Fruit fly (Drosophila melanogaster): Measurements from ENCODE around the gene cv.

Gene cv

DNA sequence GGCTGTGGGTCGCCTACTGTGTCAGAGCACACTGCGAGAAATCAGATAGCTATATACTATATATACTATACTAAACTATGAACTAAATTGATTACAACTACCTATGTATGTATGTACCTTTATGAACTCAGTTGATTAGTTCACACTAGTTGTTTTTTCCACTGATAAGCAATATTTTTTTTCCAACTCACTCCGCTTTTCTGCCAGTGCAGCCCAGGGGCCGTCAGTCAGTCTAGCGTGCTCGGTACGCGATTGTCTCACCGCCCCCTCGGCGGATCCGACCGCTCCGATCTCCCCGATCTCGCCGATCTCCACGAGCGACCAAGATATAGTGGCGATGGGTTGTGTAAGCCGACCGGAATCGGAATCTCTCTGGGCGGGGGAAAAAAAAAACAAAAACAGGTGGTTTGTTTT lies 16.1 kb downstream of the cv start (continued):
- TF ChIP-seq CG13287 (GFP tag; IDR thresholded peaks at IDR 0.05; ENCODE audit: partially characterized antibody) (no peak; the same call in 1 of the 2 replicates), Bdp1 (GFP tag; optimal IDR thresholded peaks at IDR 0.05) (peak; percentile 19), gt (GFP tag; IDR thresholded peaks at IDR 0.05) (peak; percentile 53), Mes4 (GFP tag; optimal IDR thresholded peaks at IDR 0.05) (no peak), slp2 (GFP tag; optimal IDR thresholded peaks at IDR 0.05) (peak; percentile 37), grn (GFP tag; optimal IDR thresholded peaks at IDR 0.05) (peak; percentile 66), Hr39 (optimal IDR thresholded peaks at IDR 0.05) (no peak), Atf-2 (GFP tag; optimal IDR thresholded peaks at IDR 0.05) (no peak), CG1233 (GFP tag; optimal IDR thresholded peaks at IDR 0.05) (peak; percentile 70), CG10565 (GFP tag; optimal IDR thresholded peaks at IDR 0.05) (no peak), Mrtf (GFP tag; IDR thresholded peaks at IDR 0.05) (peak; percentile 86), CG7556 (GFP tag; optimal IDR thresholded peaks at IDR 0.05) (peak; percentile 81), hth (optimal IDR thresholded peaks at IDR 0.05) (no peak), Bgb (GFP tag; IDR thresholded peaks at IDR 0.05; ENCODE audit: partially characterized antibody) (no peak), CG10366 (GFP tag; IDR thresholded peaks at IDR 0.05) (peak; percentile 82), Doc2 (GFP tag; IDR thresholded peaks at IDR 0.05) (peak; percentile 78), crc (GFP tag; optimal IDR thresholded peaks at IDR 0.05) (peak; percentile 37), rib (GFP tag; IDR thresholded peaks at IDR 0.05) (peak; percentile 90), dysf (GFP tag; IDR thresholded peaks at IDR 0.05) (peak; percentile 96), CG12104 (GFP tag; optimal IDR thresholded peaks at IDR 0.05) (peak; percentile 66), CG11696 (GFP tag; IDR thresholded peaks at IDR 0.05) (peak; percentile 69), CG17186 (GFP tag; optimal IDR thresholded peaks at IDR 0.05) (peak; percentile 11), inv (GFP tag; IDR thresholded peaks at IDR 0.05; ENCODE audit: partially characterized antibody) (no peak), Scr (GFP tag; IDR thresholded peaks at IDR 0.05; ENCODE audit: partially characterized antibody) (no peak), CG33213 (GFP tag; optimal IDR thresholded peaks at IDR 0.05) (no peak), CG1024 (GFP tag; IDR thresholded peaks at IDR 0.05) (peak; percentile 77), sna (GFP tag; IDR thresholded peaks at IDR 0.05; ENCODE audit: partially characterized antibody) (no peak), wdn (GFP tag; IDR thresholded peaks at IDR 0.05) (peak; percentile 85), CG15269 (tag; optimal IDR thresholded peaks at IDR 0.05) (peak; percentile 84), CG2202 (tag; optimal IDR thresholded peaks at IDR 0.05) (no peak), disco-r (GFP tag; optimal IDR thresholded peaks at IDR 0.05) (peak; percentile 30), pfk (GFP tag; optimal IDR thresholded peaks at IDR 0.05) (no peak), CG12155 (GFP tag; optimal IDR thresholded peaks at IDR 0.05) (peak; percentile 62), Atf3 (GFP tag; optimal IDR thresholded peaks at IDR 0.05) (peak; percentile 22), hb (GFP tag; IDR thresholded peaks at IDR 0.05; ENCODE audit: partially characterized antibody) (no peak), zfh2 (GFP tag; optimal IDR thresholded peaks at IDR 0.05) (peak; percentile 47), CG1832 (GFP tag; optimal IDR thresholded peaks at IDR 0.05) (no peak), Hr51 (GFP tag; optimal IDR thresholded peaks at IDR 0.05) (peak; percentile 35 to 86), CG2129 (GFP tag; IDR thresholded peaks at IDR 0.05; ENCODE audit: partially characterized antibody) (no peak), Chrac-16 (GFP tag; optimal IDR thresholded peaks at IDR 0.05) (peak; percentile 64), Sry-δ (GFP tag; optimal IDR thresholded peaks at IDR 0.05) (peak; percentile 30), Vsx1 (GFP tag; optimal IDR thresholded peaks at IDR 0.05) (peak; percentile 61), CG5245 (GFP tag; optimal IDR thresholded peaks at IDR 0.05) (peak; percentile 68), HLH54F (GFP tag; optimal IDR thresholded peaks at IDR 0.05) (peak; percentile 43), trh (GFP tag; optimal IDR thresholded peaks at IDR 0.05) (peak; percentile 43), tap (tag; optimal IDR thresholded peaks at IDR 0.05) (peak; percentile 88), aop (GFP tag; IDR thresholded peaks at IDR 0.05) (no peak), CG13624 (GFP tag; optimal IDR thresholded peaks at IDR 0.05) (peak; percentile 68), CG4404 (GFP tag; IDR thresholded peaks at IDR 0.05) (peak; percentile 83), Opbp (GFP tag; IDR thresholded peaks at IDR 0.05; ENCODE audit: partially characterized antibody) (no peak), Deaf1 (tag; optimal IDR thresholded peaks at IDR 0.05) (peak; percentile 82), repo (GFP tag; optimal IDR thresholded peaks at IDR 0.05) (peak; percentile 42)
